Fruit fly (Drosophila melanogaster): ENCODE measurements around the gene dpr14.

DNA sequence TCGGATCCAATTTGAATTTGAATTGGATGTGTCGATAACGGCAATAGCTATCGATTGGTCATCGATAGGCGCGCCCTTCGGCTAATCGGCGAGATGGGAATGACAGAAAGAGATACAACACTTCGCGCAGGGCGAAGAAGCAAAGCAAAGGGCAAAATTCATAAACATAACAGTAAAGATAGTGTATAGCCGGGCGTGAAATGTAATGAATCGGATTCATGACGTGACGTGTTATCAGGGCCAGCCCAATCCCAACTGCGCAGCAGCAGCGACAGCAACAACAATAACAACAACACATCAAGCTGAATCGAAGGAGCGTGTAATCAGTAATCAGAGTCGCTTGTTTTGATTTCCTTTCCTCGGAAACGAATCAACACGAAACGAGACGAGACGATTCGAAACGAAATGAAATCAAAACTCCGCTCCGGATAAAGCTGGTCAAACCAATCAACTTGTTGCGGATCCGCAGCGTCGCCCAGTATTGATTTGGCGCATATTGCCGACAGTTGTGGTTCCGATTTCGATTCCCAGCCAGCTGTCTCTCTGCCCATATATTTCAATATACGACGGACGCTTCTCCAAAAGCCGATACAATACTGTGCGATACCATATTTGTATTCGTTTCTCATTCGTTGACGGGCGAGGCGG lies 4.0 kb upstream of the dpr14 start, which contains the start of gene snz:
- no peak for TF ChIP-seq CG8478 (optimal IDR thresholded peaks at IDR 0.05)
- no peak for TF ChIP-seq CTCF (optimal IDR thresholded peaks at IDR 0.05)
